Worm (Caenorhabditis elegans): ENCODE measurements around the gene C17H12.11.

DNA sequence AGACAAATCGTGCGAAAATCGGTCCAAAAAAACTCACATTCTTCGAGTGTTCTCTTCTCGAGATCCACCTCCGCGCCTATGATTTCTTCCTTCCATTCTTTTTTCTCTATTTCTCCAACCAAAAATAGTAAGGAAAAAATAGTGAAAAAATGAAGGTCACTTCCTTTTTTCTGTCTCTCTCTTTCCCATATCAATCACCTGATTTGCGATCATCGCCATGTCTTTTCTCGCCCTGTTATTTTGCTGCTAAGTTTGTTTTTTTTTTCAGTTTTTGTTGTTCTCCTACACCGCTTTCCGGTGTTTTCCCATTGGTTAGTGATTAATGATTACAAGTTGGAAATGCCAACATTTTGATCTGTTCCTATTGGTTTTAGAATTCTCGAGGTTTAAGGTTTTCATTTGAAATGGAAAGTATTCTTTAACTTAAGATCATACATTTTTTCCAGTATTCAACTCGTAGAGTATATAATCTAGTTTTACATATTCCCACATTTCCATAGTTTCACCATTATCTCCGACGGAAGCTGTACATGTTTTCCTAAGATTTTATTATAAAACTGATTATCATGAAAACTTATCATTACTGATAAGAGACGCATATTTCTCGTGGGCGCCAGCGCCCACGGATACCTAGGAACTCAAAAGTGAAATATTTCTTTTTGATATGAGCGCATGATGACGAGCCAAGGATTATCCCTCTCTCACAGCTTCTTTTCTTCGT, 39.5 kb downstream of the C17H12.11 start:
- no peak for TF ChIP-seq nhr-71 (tag; optimal IDR thresholded peaks at IDR 0.05)
- no peak for TF ChIP-seq dpl-1 (GFP tag; optimal IDR thresholded peaks at IDR 0.05)
- TF ChIP-seq ets-5 (GFP tag; IDR thresholded peaks at IDR 0.05), result no peak
- TF ChIP-seq nhr-90 (tag; optimal IDR thresholded peaks at IDR 0.05; ENCODE audit: poor library complexity), result no peak
- no peak for TF ChIP-seq ces-1 (GFP tag; optimal IDR thresholded peaks at IDR 0.05)
- no peak for TF ChIP-seq tlp-1 (tag; optimal IDR thresholded peaks at IDR 0.05)
